Worm (Caenorhabditis elegans): ENCODE results near the gene cst-2.

Gene cst-2

ce11 chrX:4373123-4373522 is 37.3 kb upstream of the cst-2 start, which contains the start of gene R160.6:
Gene R160.6, minus strand, starts transcription at chrX:4373223.
- no peak for TF ChIP-seq lin-38 (GFP tag; IDR thresholded peaks at IDR 0.05)
- no peak for TF ChIP-seq ceh-20 (GFP tag; IDR thresholded peaks at IDR 0.05)
- no peak for TF ChIP-seq sdz-12 (GFP tag; optimal IDR thresholded peaks at IDR 0.05)
- TF ChIP-seq vab-7 (GFP tag; IDR thresholded peaks at IDR 0.05) = no peak
- TF ChIP-seq nhr-42 (GFP tag; IDR thresholded peaks at IDR 0.05) = no peak
- no peak for TF ChIP-seq snpc-1.2 (GFP tag; IDR thresholded peaks at IDR 0.05)
- no peak for TF ChIP-seq hlh-30 (tag; optimal IDR thresholded peaks at IDR 0.05; ENCODE audit: insufficient read depth)

- TF ChIP-seq unc-62 (GFP tag; optimal IDR thresholded peaks at IDR 0.05 in 1 of 2) = peak in 1 of 2 experiments; percentile 48
- TF ChIP-seq unc-62 (tag; optimal IDR thresholded peaks at IDR 0.05) = no peak
- TF ChIP-seq nhr-42 (GFP tag; IDR thresholded peaks at IDR 0.05) = no peak
Measured at ce11 chrX:4371988-4372387, 36.1 kb upstream of the cst-2 start, which contains the start of gene R160.14. Gene R160.14, minus strand, starts transcription at chrX:4372088.

DNA sequence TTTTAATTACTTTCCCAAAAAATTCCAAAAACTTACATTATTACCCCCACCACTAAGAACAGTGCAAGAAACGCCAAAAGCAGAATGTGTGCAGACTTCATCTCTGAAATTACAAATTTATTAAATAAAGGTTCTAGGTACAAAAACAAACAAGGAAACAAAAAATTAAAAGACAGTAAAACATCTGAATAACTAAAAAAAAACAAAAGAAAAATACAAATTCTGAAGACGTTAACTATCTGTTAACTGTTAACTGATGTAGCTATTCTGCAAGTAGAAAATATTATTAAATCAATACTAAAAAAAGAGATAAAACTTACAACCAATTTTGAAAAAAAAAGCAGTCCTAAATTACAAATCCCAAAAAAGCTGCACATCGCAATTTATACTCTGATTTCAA is 35.6 kb upstream of the cst-2 start, which contains the start of gene R160.13:
R160.13 (minus strand) TSS at position 101 of the 400 bp plus-strand sequence.
- no peak for TF ChIP-seq hif-1 (tag; optimal IDR thresholded peaks at IDR 0.05)
- TF ChIP-seq unc-130 (GFP tag; optimal IDR thresholded peaks at IDR 0.05) = no peak
- TF ChIP-seq jun-1 (tag; optimal IDR thresholded peaks at IDR 0.05) = no peak
- TF ChIP-seq spr-1 (tag; optimal IDR thresholded peaks at IDR 0.05) = no peak
- no peak for TF ChIP-seq mep-1 (tag; optimal IDR thresholded peaks at IDR 0.05)
- TF ChIP-seq lin-1 (GFP tag; IDR thresholded peaks at IDR 0.05) = no peak
- TF ChIP-seq gei-8 (GFP tag; optimal IDR thresholded peaks at IDR 0.05) = no peak
- no peak for TF ChIP-seq nhr-48 (tag; optimal IDR thresholded peaks at IDR 0.05)
- TF ChIP-seq tra-1 (GFP tag; IDR thresholded peaks at IDR 0.05) = no peak

DNA sequence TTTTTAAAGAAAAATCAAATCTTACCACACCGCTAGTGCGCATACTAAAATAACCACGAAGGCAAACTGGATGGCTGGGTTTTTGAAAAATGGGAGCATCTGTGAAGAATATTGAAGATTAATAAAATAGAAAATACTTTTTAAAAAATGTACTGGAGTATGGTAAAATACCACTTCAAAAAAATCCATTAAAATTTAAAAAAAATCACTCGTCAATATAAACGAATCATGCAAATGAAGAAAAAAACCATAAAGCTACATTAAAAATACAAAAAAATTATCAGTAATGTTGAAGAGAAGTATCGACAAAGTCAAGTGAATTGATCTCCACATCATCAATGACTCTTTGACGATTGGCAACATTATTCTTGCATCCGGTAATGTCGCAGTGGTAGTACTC is 34.9 kb upstream of the cst-2 start, which contains the start of gene R160.5:
R160.5 (minus strand) TSS at position 101 of the 400 bp plus-strand sequence.
- TF ChIP-seq ztf-11 (tag; optimal IDR thresholded peaks at IDR 0.05) = no peak
- TF ChIP-seq saeg-2 (GFP tag; IDR thresholded peaks at IDR 0.05) = no peak
- no peak for TF ChIP-seq F44E2.7 (GFP tag; IDR thresholded peaks at IDR 0.05)
- TF ChIP-seq nhr-11 (tag; optimal IDR thresholded peaks at IDR 0.05) = no peak
- no peak for TF ChIP-seq pha-4 (GFP tag; IDR thresholded peaks at IDR 0.05)
- no peak for TF ChIP-seq pha-4 (tag; optimal IDR thresholded peaks at IDR 0.05)
- no peak for TF ChIP-seq skn-1 (tag; optimal IDR thresholded peaks at IDR 0.05)
- no peak for TF ChIP-seq nhr-42 (GFP tag; IDR thresholded peaks at IDR 0.05)

ce11 chrX:4368800-4369199 is 33.0 kb upstream of the cst-2 start, which contains the start of gene R160.4:
Gene R160.4, minus strand, starts transcription at chrX:4368900.
- TF ChIP-seq nhr-41 (GFP tag; IDR thresholded peaks at IDR 0.05) (no peak), dmd-9 (GFP tag; IDR thresholded peaks at IDR 0.05) (no peak), unc-62 (GFP tag; optimal IDR thresholded peaks at IDR 0.05 in 1 of 2) (no peak), unc-62 (tag; optimal IDR thresholded peaks at IDR 0.05) (no peak), F49E8.2 (tag; optimal IDR thresholded peaks at IDR 0.05; ENCODE audit: borderline replicate concordance) (no peak), ztf-11 (tag; optimal IDR thresholded peaks at IDR 0.05) (no peak), lir-3 (tag; optimal IDR thresholded peaks at IDR 0.05) (no peak), tag-97 (GFP tag; IDR thresholded peaks at IDR 0.05) (no peak), mxl-3 (GFP tag; optimal IDR thresholded peaks at IDR 0.05) (no peak), nhr-77 (tag; optimal IDR thresholded peaks at IDR 0.05) (no peak), mdt-29 (GFP tag; IDR thresholded peaks at IDR 0.05) (no peak), spr-1 (tag; optimal IDR thresholded peaks at IDR 0.05) (no peak), daf-8 (GFP tag; IDR thresholded peaks at IDR 0.05) (no peak), ceh-28 (tag; optimal IDR thresholded peaks at IDR 0.05) (no peak), T26A8.4 (GFP tag; IDR thresholded peaks at IDR 0.05) (no peak), dve-1 (tag; optimal IDR thresholded peaks at IDR 0.05; ENCODE audit: insufficient read depth) (no peak), mdl-1 (tag; optimal IDR thresholded peaks at IDR 0.05) (no peak)
